Worm (Caenorhabditis elegans): Measurements from ENCODE around the gene cdh-10.

The cdh-10 gene

ce11 chrIV:2390251-2390672 lies 72.9 kb downstream of the cdh-10 start (continued):
- TF ChIP-seq dmd-9 (GFP tag; IDR thresholded peaks at IDR 0.05) = no peak
- peak; percentile 48 for TF ChIP-seq rbr-2 (tag; optimal IDR thresholded peaks at IDR 0.05)
- no peak for TF ChIP-seq dmd-8 (GFP tag; IDR thresholded peaks at IDR 0.05)
- TF ChIP-seq arid-1 (GFP tag; conservative IDR thresholded peaks at IDR 0.05) = peak; percentile 48; the same call in 1 of the 2 replicates
- peak; percentile 57 for TF ChIP-seq F49E8.2 (tag; optimal IDR thresholded peaks at IDR 0.05; ENCODE audit: borderline replicate concordance)
- peak; percentile 74 for TF ChIP-seq Y48G9A.11 (GFP tag; IDR thresholded peaks at IDR 0.05)

ce11 chrIV:2389745-2390144 lies 73.4 kb downstream of the cdh-10 start:
- no peak for TF ChIP-seq D1046.2 (GFP tag; IDR thresholded peaks at IDR 0.05)
- TF ChIP-seq tra-1 (GFP tag; IDR thresholded peaks at IDR 0.05) = 0 out of 2 replicates have a peak, but pooled peaks have one; percentile 4
- TF ChIP-seq tag-97 (GFP tag; IDR thresholded peaks at IDR 0.05) = no peak
- TF ChIP-seq set-16 (GFP tag; IDR thresholded peaks at IDR 0.05) = peak; percentile 38
- TF ChIP-seq lin-1 (GFP tag; IDR thresholded peaks at IDR 0.05) = no peak
- no peak for TF ChIP-seq daf-16 (GFP tag; optimal IDR thresholded peaks at IDR 0.05)
- TF ChIP-seq daf-16 (tag; optimal IDR thresholded peaks at IDR 0.05) = no peak
- TF ChIP-seq ceh-44 (GFP tag; IDR thresholded peaks at IDR 0.05) = no peak
- TF ChIP-seq unc-62 (GFP tag; optimal IDR thresholded peaks at IDR 0.05 in 1 of 2) = peak in 1 of 2 experiments; percentile 51
- no peak for TF ChIP-seq unc-62 (tag; optimal IDR thresholded peaks at IDR 0.05)

ce11 chrIV:2388949-2389495 lies 74.1 kb downstream of the cdh-10 start, which contains the start of gene trap-3:
trap-3 (plus strand) TSS chrIV:2389445.
- TF ChIP-seq ceh-28 (tag; optimal IDR thresholded peaks at IDR 0.05) = no peak
- peak; percentile 98 for TF ChIP-seq hmg-1.1 (GFP tag; IDR thresholded peaks at IDR 0.05)
- TF ChIP-seq F49E8.2 (tag; optimal IDR thresholded peaks at IDR 0.05; ENCODE audit: borderline replicate concordance) = peak; percentile 86
- 0 out of 2 replicates have a peak, but pooled peaks have one; percentile 24 for TF ChIP-seq ZK337.2 (GFP tag; IDR thresholded peaks at IDR 0.05)
- peak; percentile 38 for TF ChIP-seq nhr-111 (GFP tag; optimal IDR thresholded peaks at IDR 0.05)
- peak; percentile 94 for TF ChIP-seq arid-1 (GFP tag; conservative IDR thresholded peaks at IDR 0.05)
- TF ChIP-seq snpc-4 (tag; optimal IDR thresholded peaks at IDR 0.05) = peak; percentile 11
- peak; percentile 93 for TF ChIP-seq nhr-11 (tag; optimal IDR thresholded peaks at IDR 0.05)
- peak; percentile 86 for TF ChIP-seq saeg-2 (GFP tag; IDR thresholded peaks at IDR 0.05)
- TF ChIP-seq hlh-11 (tag; optimal IDR thresholded peaks at IDR 0.05) = peak; percentile 98
- peak; percentile 72 to 88 for TF ChIP-seq daf-16 (GFP tag; optimal IDR thresholded peaks at IDR 0.05)
- peak; percentile 76 for TF ChIP-seq daf-16 (tag; optimal IDR thresholded peaks at IDR 0.05)
- TF ChIP-seq set-16 (GFP tag; IDR thresholded peaks at IDR 0.05) = peak; percentile 82
- TF ChIP-seq ztf-7 (tag; optimal IDR thresholded peaks at IDR 0.05) = peak; percentile 87
- TF ChIP-seq nhr-76 (tag; optimal IDR thresholded peaks at IDR 0.05) = no peak
- TF ChIP-seq unc-39 (tag; optimal IDR thresholded peaks at IDR 0.05) = no peak
- peak; percentile 2 for TF ChIP-seq ama-1 (optimal IDR thresholded peaks at IDR 0.05)
- TF ChIP-seq lin-15B (tag; optimal IDR thresholded peaks at IDR 0.05) = peak; percentile 57
- peak; percentile 93 for TF ChIP-seq mdt-29 (GFP tag; IDR thresholded peaks at IDR 0.05)
- peak; percentile 93 for TF ChIP-seq madf-9 (GFP tag; conservative IDR thresholded peaks at IDR 0.05)
- peak; percentile 64; the same call in 1 of the 2 replicates for TF ChIP-seq daf-8 (GFP tag; IDR thresholded peaks at IDR 0.05)
- TF ChIP-seq ceh-82 (tag; optimal IDR thresholded peaks at IDR 0.05) = peak; percentile 2
- peak in 1 of 2 experiments; percentile 72 for TF ChIP-seq ZK546.5 (tag; optimal IDR thresholded peaks at IDR 0.05)
- TF ChIP-seq mdl-1 (tag; optimal IDR thresholded peaks at IDR 0.05) = peak in 1 of 2 experiments; percentile 85
- peak; percentile 98 for TF ChIP-seq dve-1 (tag; optimal IDR thresholded peaks at IDR 0.05; ENCODE audit: insufficient read depth)
- 0 out of 4 replicates have a peak, but pooled peaks of 1 of the 2 experiments have one; percentile 28 for TF ChIP-seq madf-5 (GFP tag; IDR thresholded peaks at IDR 0.05)
- TF ChIP-seq vab-7 (GFP tag; IDR thresholded peaks at IDR 0.05) = peak; percentile 75
- peak; percentile 94 for TF ChIP-seq tra-1 (GFP tag; IDR thresholded peaks at IDR 0.05)
- TF ChIP-seq mes-2 (tag; optimal IDR thresholded peaks at IDR 0.05; ENCODE audit: poor library complexity, severe bottlenecking) = peak; percentile 91
- peak; percentile 10 for TF ChIP-seq sdz-12 (GFP tag; optimal IDR thresholded peaks at IDR 0.05)
- TF ChIP-seq lin-13 (GFP tag; optimal IDR thresholded peaks at IDR 0.05) = peak; percentile 98
- no peak for TF ChIP-seq egl-27 (tag; optimal IDR thresholded peaks at IDR 0.05)
- TF ChIP-seq zfp-2 (tag; optimal IDR thresholded peaks at IDR 0.05) = peak; percentile 92
- peak; percentile 92 for TF ChIP-seq egl-43 (GFP tag; IDR thresholded peaks at IDR 0.05)
- TF ChIP-seq mep-1 (tag; optimal IDR thresholded peaks at IDR 0.05) = peak; percentile 98
- TF ChIP-seq duxl-1 (tag; optimal IDR thresholded peaks at IDR 0.05; ENCODE audit: poor library complexity) = peak; percentile 81
- peak; percentile 92 for TF ChIP-seq nhr-28 (tag; optimal IDR thresholded peaks at IDR 0.05)

All from whole organism, L4 larva.